Fruit fly (Drosophila melanogaster) whole organism, embryonic: ENCODE results near the gene CG11726.

Source experiments
- Atf-2 ChIP-seq: fragments of 200-800 bp; sonication (Bioruptor generic); optimal IDR thresholded peaks from 2 replicates; lab custom pipeline; 2016; ENCODE audit warnings: missing biosample characterization, missing genetic modification characterization
- CG11696 ChIP-seq: fragments of 200-800 bp; sonication (Bioruptor generic); IDR thresholded peaks from 2 replicates; pipeline ENCODE4 v1.3.6; 2022; ENCODE audit warnings: missing biosample characterization, missing genetic modification characterization
- CG11723 ChIP-seq: fragments of 200-800 bp; sonication (Bioruptor generic); optimal IDR thresholded peaks from 2 replicates; lab custom pipeline; 2017; ENCODE audit warnings: missing biosample characterization, mild to moderate bottlenecking, missing genetic modification characterization
- CG14710 ChIP-seq: fragments of 200-800 bp; sonication (Bioruptor generic); optimal IDR thresholded peaks from 3 replicates; lab custom pipeline; 2019; ENCODE audit warnings: missing biosample characterization, mild to moderate bottlenecking, missing genetic modification characterization, moderate library complexity
- CG14965 ChIP-seq: fragments of 200-800 bp; sonication (Bioruptor generic); optimal IDR thresholded peaks from 2 replicates; lab custom pipeline; 2016; ENCODE audit warnings: missing biosample characterization, missing genetic modification characterization, borderline replicate concordance
- CG17359 ChIP-seq: fragments of 200-800 bp; sonication (Bioruptor generic); optimal IDR thresholded peaks from 3 replicates; lab custom pipeline; 2018; ENCODE audit warnings: missing biosample characterization, mild to moderate bottlenecking, missing genetic modification characterization, moderate library complexity
- CG17361 ChIP-seq: fragments of 200-800 bp; sonication (Bioruptor generic); IDR thresholded peaks from 3 replicates; pipeline ENCODE4 v1.3.6; 2022; ENCODE audit warnings: missing biosample characterization, missing genetic modification characterization
- CG17385 ChIP-seq: fragments of 200-800 bp; sonication (Bioruptor generic); optimal IDR thresholded peaks from 3 replicates; lab custom pipeline; 2018; ENCODE audit warnings: missing biosample characterization, mild to moderate bottlenecking, missing genetic modification characterization
- CG17912 ChIP-seq: fragments of 200-800 bp; sonication (Bioruptor generic); optimal IDR thresholded peaks from 2 replicates; lab custom pipeline; 2018; ENCODE audit warnings: missing biosample characterization, mild to moderate bottlenecking, missing genetic modification characterization
- CG43689 ChIP-seq: fragments of 200-800 bp; sonication (Bioruptor generic); IDR thresholded peaks from 2 replicates; pipeline ENCODE4 v1.3.6; 2022; ENCODE audit warnings: missing biosample characterization, missing genetic modification characterization
- CG4404 ChIP-seq: fragments of 200-800 bp; sonication (Bioruptor generic); IDR thresholded peaks from 2 replicates; pipeline ENCODE4 v1.3.6; 2022; ENCODE audit warnings: missing biosample characterization, missing genetic modification characterization
- CG4854 ChIP-seq: fragments of 200-800 bp; sonication (Bioruptor generic); optimal IDR thresholded peaks from 2 replicates; lab custom pipeline; 2016; ENCODE audit warnings: missing biosample characterization, missing genetic modification characterization, inconsistent platforms
- CG7928 ChIP-seq: fragments of 200-800 bp; sonication (Bioruptor generic); optimal IDR thresholded peaks from 2 replicates; lab custom pipeline; 2017; ENCODE audit warnings: missing biosample characterization, mild to moderate bottlenecking, missing genetic modification characterization
- CHES-1-like ChIP-seq: fragments of 200-800 bp; sonication (Bioruptor generic); optimal IDR thresholded peaks from 2 replicates; lab custom pipeline; 2016; ENCODE audit warnings: missing biosample characterization, missing genetic modification characterization
- Dip3 ChIP-seq: fragments of 200-800 bp; sonication (Bioruptor generic); optimal IDR thresholded peaks from 3 replicates; lab custom pipeline; 2016; ENCODE audit warnings: missing biosample characterization, missing genetic modification characterization
- Doc2 ChIP-seq: fragments of 200-800 bp; sonication (Bioruptor generic); IDR thresholded peaks from 2 replicates; pipeline ENCODE4 v1.3.6; 2022; ENCODE audit warnings: missing biosample characterization, missing genetic modification characterization
- E2f1 ChIP-seq: fragments of 200-800 bp; sonication (Bioruptor generic); IDR thresholded peaks from 2 replicates; pipeline ENCODE4 v1.3.6; 2022; ENCODE audit warnings: missing biosample characterization, missing genetic modification characterization
- Eip74EF ChIP-seq, 2 experiments: fragments of 200-800 bp in 1 of 2; fragments of >200 bp in 1 of 2; sonication (Bioruptor generic) in 1 of 2; optimal IDR thresholded peaks; 2 replicates each; lab custom pipeline; 2017 to 2019; ENCODE audit warnings: missing biosample characterization in 2 of 2, missing genetic modification characterization in 2 of 2, mild to moderate bottlenecking in 1 of 2, moderate library complexity in 1 of 2
- Ets65A ChIP-seq: fragments of 200-800 bp; sonication (Bioruptor generic); peaks from one replicate; lab custom pipeline; 2016; ENCODE audit warnings: missing biosample characterization, missing genetic modification characterization
- Hr78 ChIP-seq, 2 experiments: fragments of 200-800 bp in 1 of 2; fragments of >200 bp in 1 of 2; sonication (Bioruptor generic) in 1 of 2; optimal IDR thresholded peaks; 2 replicates each; lab custom pipeline; 2017 to 2019; ENCODE audit warnings: missing biosample characterization in 2 of 2, missing genetic modification characterization in 2 of 2, mild to moderate bottlenecking in 1 of 2, moderate library complexity in 1 of 2
- Jarid2 ChIP-seq: fragments of 200-800 bp; sonication (Bioruptor generic); optimal IDR thresholded peaks from 3 replicates; lab custom pipeline; 2017; ENCODE audit warnings: mild to moderate bottlenecking, missing biosample characterization, missing genetic modification reagents, missing genetic modification characterization
- Med ChIP-seq: fragments of 200-800 bp; sonication (Bioruptor generic); peaks from one replicate; lab custom pipeline; 2016; ENCODE audit warnings: missing biosample characterization, missing genetic modification characterization, mild to moderate bottlenecking, inconsistent platforms, moderate library complexity
- Meics ChIP-seq: fragments of 200-800 bp; sonication (Bioruptor generic); optimal IDR thresholded peaks from 2 replicates; lab custom pipeline; 2017; ENCODE audit warnings: missing biosample characterization, mild to moderate bottlenecking, missing genetic modification characterization
- NfI ChIP-seq: fragments of 200-800 bp; sonication (Bioruptor generic); optimal IDR thresholded peaks from 3 replicates; lab custom pipeline; 2018; ENCODE audit warnings: missing biosample characterization, mild to moderate bottlenecking, missing genetic modification characterization, moderate library complexity
- Sin3A ChIP-seq: fragments of >200 bp; optimal IDR thresholded peaks from 2 replicates; lab custom pipeline; 2018
- Taf1 ChIP-seq: fragments of 200-800 bp; sonication (Bioruptor generic); IDR thresholded peaks from 2 replicates; pipeline ENCODE4 v1.3.6; 2022; ENCODE audit warnings: missing biosample characterization, missing genetic modification characterization
- Vsx1 ChIP-seq: fragments of 200-800 bp; sonication (Bioruptor generic); optimal IDR thresholded peaks from 2 replicates; lab custom pipeline; 2017; ENCODE audit warnings: missing biosample characterization, mild to moderate bottlenecking, missing genetic modification characterization, missing genetic modification reagents
- ac ChIP-seq: fragments of 200-800 bp; sonication (Bioruptor generic); optimal IDR thresholded peaks from 3 replicates; lab custom pipeline; 2017; ENCODE audit warnings: missing biosample characterization, mild to moderate bottlenecking, missing genetic modification characterization
- ase ChIP-seq: fragments of 200-800 bp; sonication (Bioruptor generic); IDR thresholded peaks from 3 replicates; pipeline ENCODE4 v1.3.6; 2022; ENCODE audit warnings: missing biosample characterization, missing genetic modification characterization
- bowl ChIP-seq: fragments of 200-800 bp; sonication (Bioruptor generic); IDR thresholded peaks from 2 replicates; pipeline ENCODE4 v1.3.6; 2022; ENCODE audit warnings: missing biosample characterization, missing genetic modification characterization
- cato ChIP-seq: fragments of 200-800 bp; sonication (Bioruptor generic); optimal IDR thresholded peaks from 2 replicates; lab custom pipeline; 2016; ENCODE audit warnings: missing biosample characterization, missing genetic modification characterization, borderline replicate concordance
- chm ChIP-seq: fragments of 200-800 bp; sonication (Bioruptor generic); IDR thresholded peaks from 2 replicates; pipeline ENCODE4 v1.3.6; 2022; ENCODE audit warnings: missing biosample characterization, missing genetic modification characterization
- ci ChIP-seq: fragments of 200-800 bp; sonication (Bioruptor generic); IDR thresholded peaks from 3 replicates; pipeline ENCODE4 v1.3.6; 2022; ENCODE audit warnings: missing biosample characterization, missing genetic modification characterization
- crc ChIP-seq: fragments of 200-800 bp; sonication (Bioruptor generic); optimal IDR thresholded peaks from 2 replicates; lab custom pipeline; 2016; ENCODE audit warnings: missing biosample characterization, missing genetic modification characterization
- dm ChIP-seq: fragments of 200-800 bp; sonication (Bioruptor generic); optimal IDR thresholded peaks from 3 replicates; lab custom pipeline; 2016; ENCODE audit warnings: missing biosample characterization, missing genetic modification characterization
- en ChIP-seq: fragments of 200-800 bp; sonication (Bioruptor generic); optimal IDR thresholded peaks from 2 replicates; lab custom pipeline; 2016; ENCODE audit warnings: missing biosample characterization, missing genetic modification characterization
- gce ChIP-seq: fragments of 200-800 bp; sonication (Bioruptor generic); IDR thresholded peaks from 3 replicates; pipeline ENCODE4 v1.3.6; 2022; ENCODE audit warnings: missing biosample characterization, missing genetic modification characterization
- gem ChIP-seq: fragments of 200-800 bp; sonication (Bioruptor generic); optimal IDR thresholded peaks from 2 replicates; lab custom pipeline; 2019; ENCODE audit warnings: missing biosample characterization, mild to moderate bottlenecking, missing genetic modification characterization, moderate library complexity
- luna ChIP-seq: fragments of 200-800 bp; sonication (Bioruptor generic); optimal IDR thresholded peaks from 2 replicates; lab custom pipeline; 2016; ENCODE audit warnings: missing biosample characterization, missing genetic modification characterization
- maf-S ChIP-seq: fragments of 200-800 bp; sonication (Bioruptor generic); optimal IDR thresholded peaks from 2 replicates; lab custom pipeline; 2016; ENCODE audit warnings: missing biosample characterization, missing genetic modification characterization
- mld ChIP-seq: fragments of 200-800 bp; sonication (Bioruptor generic); IDR thresholded peaks from 3 replicates; pipeline ENCODE4 v1.3.6; 2022; ENCODE audit warnings: missing biosample characterization, missing genetic modification characterization; ENCODE audit not compliant: partially characterized antibody
- org-1 ChIP-seq: fragments of 200-800 bp; sonication (Bioruptor generic); optimal IDR thresholded peaks from 2 replicates; lab custom pipeline; 2017; ENCODE audit warnings: missing biosample characterization, missing genetic modification characterization
- rib ChIP-seq: fragments of 200-800 bp; sonication (Bioruptor generic); IDR thresholded peaks from 2 replicates; pipeline ENCODE4 v1.3.6; 2022; ENCODE audit warnings: missing biosample characterization, missing genetic modification characterization
- row ChIP-seq: fragments of 200-800 bp; sonication (Bioruptor generic); IDR thresholded peaks from 3 replicates; pipeline ENCODE4 v1.3.6; 2022; ENCODE audit warnings: missing biosample characterization, missing genetic modification characterization
- sd ChIP-seq: fragments of 200-800 bp; sonication (Bioruptor generic); optimal IDR thresholded peaks from 3 replicates; lab custom pipeline; 2018; ENCODE audit warnings: missing biosample characterization, mild to moderate bottlenecking, missing genetic modification characterization, moderate library complexity
- slbo ChIP-seq: fragments of 200-800 bp; sonication (Bioruptor generic); IDR thresholded peaks from 2 replicates; pipeline ENCODE4 v1.3.6; 2022; ENCODE audit warnings: missing biosample characterization, missing genetic modification characterization
- slou ChIP-seq: fragments of 200-800 bp; sonication (Bioruptor generic); optimal IDR thresholded peaks from 3 replicates; lab custom pipeline; 2016; ENCODE audit warnings: missing biosample characterization, missing genetic modification characterization
- slp2 ChIP-seq: fragments of 200-800 bp; sonication (Bioruptor generic); optimal IDR thresholded peaks from 2 replicates; lab custom pipeline; 2016; ENCODE audit warnings: missing biosample characterization, missing genetic modification characterization
- sr ChIP-seq: fragments of 200-800 bp; sonication (Bioruptor generic); IDR thresholded peaks from 3 replicates; pipeline ENCODE4 v1.3.6; 2022; ENCODE audit warnings: missing biosample characterization, missing genetic modification characterization
- trh ChIP-seq: fragments of 200-800 bp; sonication (Bioruptor generic); optimal IDR thresholded peaks from 2 replicates; lab custom pipeline; 2016; ENCODE audit warnings: missing biosample characterization, missing genetic modification characterization
- twi ChIP-seq: fragments of 200-800 bp; optimal IDR thresholded peaks from 2 replicates; lab custom pipeline; 2019; ENCODE audit warnings: missing biosample characterization, mild to moderate bottlenecking, missing genetic modification characterization, moderate library complexity
- tx ChIP-seq: fragments of 200-800 bp; sonication (Bioruptor generic); optimal IDR thresholded peaks from 2 replicates; lab custom pipeline; 2016; ENCODE audit warnings: missing biosample characterization, missing genetic modification characterization
- vfl ChIP-seq: fragments of 200-800 bp; sonication (Bioruptor generic); optimal IDR thresholded peaks from 2 replicates; lab custom pipeline; 2016; ENCODE audit warnings: missing biosample characterization, missing genetic modification characterization

The CG11726 gene

dm6 chr3L:11375304-11375703, 19.2 kb upstream of the CG11726 start (continued):
- TF ChIP-seq Doc2 (GFP tag; lab: Robert Waterston, UW) (no peak), Vsx1 (GFP tag; lab: Kevin White, UChicago) (peak; percentile 64), CG11723 (GFP tag; lab: Kevin White, UChicago) (peak; percentile 67), row (GFP tag; lab: Robert Waterston, UW) (peak; percentile 67), chm (GFP tag; lab: Robert Waterston, UW) (no peak; the same call in 1 of the 2 replicates), ase (GFP tag; lab: Robert Waterston, UW) (no peak), Sin3A (lab: Kevin White, UChicago) (no peak), Med (peak; percentile 88), CG14710 (tag; lab: Kevin White, UChicago) (peak; percentile 84), NfI (GFP tag; lab: Kevin White, UChicago) (no peak), gem (tag; lab: Kevin White, UChicago) (peak; percentile 88), sr (peak; percentile 58; the same call in 2 of the 3 replicates), Meics (GFP tag; lab: Kevin White, UChicago) (no peak), trh (GFP tag; lab: Kevin White, UChicago) (no peak), vfl (no peak), ac (GFP tag; lab: Kevin White, UChicago) (no peak), CG14965 (no peak), sd (tag; lab: Kevin White, UChicago) (no peak), crc (GFP tag; lab: Kevin White, UChicago) (peak; percentile 18), CG17912 (no peak), Atf-2 (peak; percentile 27), E2f1 (peak; percentile 47; the same call in 1 of the 2 replicates), org-1 (peak; percentile 42), bowl (GFP tag; lab: Robert Waterston, UW) (no peak), Eip74EF (GFP tag; optimal IDR thresholded peaks at IDR 0.05; lab: Kevin White, UChicago) (peak in 1 of 2 experiments; percentile 70), mld (GFP tag; lab: Robert Waterston, UW) (no peak), Hr78 (GFP tag; optimal IDR thresholded peaks at IDR 0.05; lab: Kevin White, UChicago) (peak in 1 of 2 experiments; percentile 50), CG17359 (peak; percentile 57), twi (tag; lab: Kevin White, UChicago) (peak; percentile 79), cato (no peak), CG43689 (no peak), slp2 (peak; percentile 33), CG17361 (GFP tag; lab: Robert Waterston, UW) (peak; percentile 84), rib (GFP tag; lab: Robert Waterston, UW) (no peak), CG7928 (no peak), slou (GFP tag; lab: Kevin White, UChicago) (no peak), CG4854 (peak; percentile 15), slbo (GFP tag; lab: Robert Waterston, UW) (no peak), CHES-1-like (no peak)
- TF ChIP-seq, all 482 proteins: peak for 247

- TF ChIP-seq dm (GFP tag; lab: Kevin White, UChicago) (no peak), Taf1 (no peak), gce (GFP tag; lab: Robert Waterston, UW) (no peak), en (GFP tag; lab: Kevin White, UChicago) (no peak), CG17385 (GFP tag; lab: Kevin White, UChicago) (no peak), CHES-1-like (no peak), Dip3 (no peak), Doc2 (GFP tag; lab: Robert Waterston, UW) (no peak), CG11696 (GFP tag; lab: Robert Waterston, UW) (no peak), ci (GFP tag; lab: Robert Waterston, UW) (peak; percentile 38; the same call in 1 of the 3 replicates), tx (GFP tag; lab: Kevin White, UChicago) (no peak), CG4404 (GFP tag; lab: Robert Waterston, UW) (no peak), rib (GFP tag; lab: Robert Waterston, UW) (no peak), maf-S (GFP tag; lab: Kevin White, UChicago) (no peak), Jarid2 (GFP tag; lab: Kevin White, UChicago) (no peak), luna (GFP tag; lab: Kevin White, UChicago) (no peak), Ets65A (GFP tag; lab: Kevin White, UChicago) (no peak)
Observed at dm6 chr3L:11376224-11376813, 18.2 kb upstream of the CG11726 start.
